Fruit fly (Drosophila melanogaster) whole organism, embryonic: Measurements from ENCODE around the gene CG14657.

ENCODE experiments used
- Atf-2 ChIP-seq: fragments of 200-800 bp; sonication (Bioruptor generic); optimal IDR thresholded peaks from 2 replicates; lab custom pipeline; 2016; ENCODE audit warnings: missing biosample characterization, missing genetic modification characterization
- Atf6 ChIP-seq: fragments of 200-800 bp; sonication (Bioruptor generic); IDR thresholded peaks from 2 replicates; pipeline ENCODE4 v1.3.6; 2022; ENCODE audit warnings: missing biosample characterization, missing genetic modification characterization
- CG1024 ChIP-seq: fragments of 200-800 bp; sonication (Bioruptor generic); IDR thresholded peaks from 2 replicates; pipeline ENCODE4 v1.3.6; 2022; ENCODE audit warnings: missing biosample characterization, missing genetic modification characterization
- CG11456 ChIP-seq: fragments of 200-800 bp; sonication (Bioruptor generic); IDR thresholded peaks from 3 replicates; pipeline ENCODE4 v1.3.6; 2022; ENCODE audit warnings: missing biosample characterization, missing genetic modification characterization
- CG11560 ChIP-seq: fragments of 200-800 bp; sonication (Bioruptor generic); IDR thresholded peaks from 3 replicates; pipeline ENCODE4 v1.3.6; 2022; ENCODE audit warnings: missing biosample characterization, missing genetic modification characterization
- CG12104 ChIP-seq: fragments of 200-800 bp; sonication (Bioruptor generic); optimal IDR thresholded peaks from 3 replicates; lab custom pipeline; 2016; ENCODE audit warnings: missing biosample characterization, missing genetic modification characterization
- CG1233 ChIP-seq: fragments of 200-800 bp; sonication (Bioruptor generic); optimal IDR thresholded peaks from 4 replicates; lab custom pipeline; 2018; ENCODE audit warnings: missing biosample characterization, mild to moderate bottlenecking, missing genetic modification characterization
- CG14050 ChIP-seq: fragments of 200-800 bp; sonication (Bioruptor generic); IDR thresholded peaks from 3 replicates; pipeline ENCODE4 v1.3.6; 2022; ENCODE audit warnings: missing biosample characterization, missing genetic modification characterization
- CG15011 ChIP-seq: fragments of 200-800 bp; sonication (Bioruptor generic); optimal IDR thresholded peaks from 3 replicates; lab custom pipeline; 2018; ENCODE audit warnings: missing biosample characterization, mild to moderate bottlenecking, missing genetic modification characterization
- CG15696 ChIP-seq: fragments of 200-800 bp; sonication (Bioruptor generic); optimal IDR thresholded peaks from 2 replicates; lab custom pipeline; 2019; ENCODE audit warnings: missing biosample characterization, mild to moderate bottlenecking, missing genetic modification characterization, moderate library complexity
- CG16779 ChIP-seq: fragments of 200-800 bp; sonication (Bioruptor generic); IDR thresholded peaks from 2 replicates; pipeline ENCODE4 v1.3.6; 2022; ENCODE audit warnings: missing biosample characterization, missing genetic modification characterization
- CG2875 ChIP-seq: fragments of 200-800 bp; sonication (Bioruptor generic); optimal IDR thresholded peaks from 2 replicates; lab custom pipeline; 2017; ENCODE audit warnings: missing biosample characterization, mild to moderate bottlenecking, missing genetic modification characterization, missing genetic modification reagents
- CG32767 ChIP-seq: fragments of 200-800 bp; sonication (Bioruptor generic); IDR thresholded peaks from 2 replicates; pipeline ENCODE4 v1.3.6; 2022; ENCODE audit warnings: missing biosample characterization, missing genetic modification characterization
- CG34224 ChIP-seq: fragments of 200-800 bp; sonication (Bioruptor generic); IDR thresholded peaks from 3 replicates; pipeline ENCODE4 v1.3.6; 2022; ENCODE audit warnings: missing biosample characterization, missing genetic modification characterization; ENCODE audit not compliant: partially characterized antibody
- CG4707 ChIP-seq: fragments of 200-800 bp; sonication (Bioruptor generic); optimal IDR thresholded peaks from 2 replicates; lab custom pipeline; 2018; ENCODE audit warnings: missing biosample characterization, mild to moderate bottlenecking, missing genetic modification characterization, moderate library complexity
- CG7271 ChIP-seq: fragments of 200-800 bp; sonication (Bioruptor generic); optimal IDR thresholded peaks from 2 replicates; lab custom pipeline; 2018; ENCODE audit warnings: missing biosample characterization, mild to moderate bottlenecking, missing genetic modification characterization, moderate library complexity
- CG7745 ChIP-seq: fragments of 200-800 bp; sonication (Bioruptor generic); optimal IDR thresholded peaks from 2 replicates; lab custom pipeline; 2018; ENCODE audit warnings: missing biosample characterization, mild to moderate bottlenecking, missing genetic modification characterization, moderate library complexity
- CG8281 ChIP-seq: fragments of 200-800 bp; sonication (Bioruptor generic); optimal IDR thresholded peaks from 2 replicates; lab custom pipeline; 2018; ENCODE audit warnings: missing biosample characterization, mild to moderate bottlenecking, missing genetic modification characterization, moderate library complexity
- CG8388 ChIP-seq: fragments of 200-800 bp; sonication (Bioruptor generic); optimal IDR thresholded peaks from 2 replicates; lab custom pipeline; 2019; ENCODE audit warnings: missing biosample characterization, mild to moderate bottlenecking, missing genetic modification characterization, moderate library complexity
- CG9727 ChIP-seq: fragments of 200-800 bp; sonication (Bioruptor generic); optimal IDR thresholded peaks from 3 replicates; lab custom pipeline; 2017; ENCODE audit warnings: missing biosample characterization, mild to moderate bottlenecking, missing genetic modification characterization
- Dp ChIP-seq: fragments of 200-800 bp; sonication (Bioruptor generic); optimal IDR thresholded peaks from 2 replicates; lab custom pipeline; 2018; ENCODE audit warnings: missing biosample characterization, mild to moderate bottlenecking, missing genetic modification characterization, moderate library complexity
- Dref ChIP-seq: fragments of 200-800 bp; sonication (Bioruptor generic); IDR thresholded peaks from 2 replicates; pipeline ENCODE4 v1.3.6; 2022; ENCODE audit warnings: missing biosample characterization, missing genetic modification characterization
- E2f1 ChIP-seq: fragments of 200-800 bp; sonication (Bioruptor generic); IDR thresholded peaks from 2 replicates; pipeline ENCODE4 v1.3.6; 2022; ENCODE audit warnings: missing biosample characterization, missing genetic modification characterization
- GATAe ChIP-seq: fragments of 200-800 bp; sonication (Bioruptor generic); conservative IDR thresholded peaks from 2 replicates; pipeline ENCODE4 v1.3.6; 2022; ENCODE audit warnings: missing biosample characterization, missing genetic modification characterization
- Gug ChIP-seq: fragments of 200-800 bp; sonication (Bioruptor generic); IDR thresholded peaks from 4 replicates; pipeline ENCODE4 v1.3.6; 2022; ENCODE audit warnings: missing biosample characterization, missing genetic modification characterization
- Hand ChIP-seq: fragments of 200-800 bp; sonication (Bioruptor generic); optimal IDR thresholded peaks from 2 replicates; lab custom pipeline; 2017; ENCODE audit warnings: mild to moderate bottlenecking, missing biosample characterization, missing genetic modification reagents, missing genetic modification characterization
- Lhr ChIP-seq: fragments of 200-800 bp; sonication (Bioruptor generic); optimal IDR thresholded peaks from 3 replicates; lab custom pipeline; 2017; ENCODE audit warnings: mild to moderate bottlenecking, missing biosample characterization, missing genetic modification reagents, missing genetic modification characterization
- Taf1 ChIP-seq: fragments of 200-800 bp; sonication (Bioruptor generic); IDR thresholded peaks from 2 replicates; pipeline ENCODE4 v1.3.6; 2022; ENCODE audit warnings: missing biosample characterization, missing genetic modification characterization
- Tbp ChIP-seq: fragments of >200 bp; optimal IDR thresholded peaks from 2 replicates; lab custom pipeline; 2018; ENCODE audit warnings: missing biosample characterization, missing genetic modification characterization
- Vsx1 ChIP-seq: fragments of 200-800 bp; sonication (Bioruptor generic); optimal IDR thresholded peaks from 2 replicates; lab custom pipeline; 2017; ENCODE audit warnings: missing biosample characterization, mild to moderate bottlenecking, missing genetic modification characterization, missing genetic modification reagents
- ac ChIP-seq: fragments of 200-800 bp; sonication (Bioruptor generic); optimal IDR thresholded peaks from 3 replicates; lab custom pipeline; 2017; ENCODE audit warnings: missing biosample characterization, mild to moderate bottlenecking, missing genetic modification characterization
- bab2 ChIP-seq: fragments of 200-800 bp; sonication (Bioruptor generic); optimal IDR thresholded peaks from 2 replicates; lab custom pipeline; 2016; ENCODE audit warnings: missing biosample characterization, missing genetic modification characterization
- chm ChIP-seq: fragments of 200-800 bp; sonication (Bioruptor generic); IDR thresholded peaks from 2 replicates; pipeline ENCODE4 v1.3.6; 2022; ENCODE audit warnings: missing biosample characterization, missing genetic modification characterization
- ci ChIP-seq: fragments of 200-800 bp; sonication (Bioruptor generic); IDR thresholded peaks from 3 replicates; pipeline ENCODE4 v1.3.6; 2022; ENCODE audit warnings: missing biosample characterization, missing genetic modification characterization
- disco-r ChIP-seq: fragments of 200-800 bp; sonication (Bioruptor generic); optimal IDR thresholded peaks from 2 replicates; lab custom pipeline; 2016; ENCODE audit warnings: missing biosample characterization, missing genetic modification characterization
- dysf ChIP-seq: fragments of 200-800 bp; sonication (Bioruptor generic); IDR thresholded peaks from 3 replicates; pipeline ENCODE4 v1.3.6; 2022; ENCODE audit warnings: missing biosample characterization, missing genetic modification characterization
- fu2 ChIP-seq: fragments of 200-800 bp; sonication (Bioruptor generic); optimal IDR thresholded peaks from 2 replicates; lab custom pipeline; 2016; ENCODE audit warnings: missing biosample characterization, missing genetic modification characterization
- gfzf ChIP-seq: fragments of 200-800 bp; sonication (Bioruptor generic); optimal IDR thresholded peaks from 2 replicates; lab custom pipeline; 2016; ENCODE audit warnings: missing biosample characterization, mild to moderate bottlenecking, missing genetic modification characterization, moderate library complexity
- hbn ChIP-seq: fragments of 200-800 bp; sonication (Bioruptor generic); IDR thresholded peaks from 2 replicates; pipeline ENCODE4 v1.3.6; 2022; ENCODE audit warnings: missing biosample characterization, missing genetic modification characterization; ENCODE audit not compliant: partially characterized antibody
- her ChIP-seq: fragments of 200-800 bp; sonication (Bioruptor generic); optimal IDR thresholded peaks from 2 replicates; lab custom pipeline; 2016; ENCODE audit warnings: missing biosample characterization, missing genetic modification characterization
- jing ChIP-seq: fragments of 200-800 bp; sonication (Bioruptor generic); optimal IDR thresholded peaks from 2 replicates; lab custom pipeline; 2018; ENCODE audit warnings: missing biosample characterization, mild to moderate bottlenecking, missing genetic modification characterization
- jumu ChIP-seq: fragments of 200-800 bp; sonication (Bioruptor generic); optimal IDR thresholded peaks from 3 replicates; lab custom pipeline; 2016; ENCODE audit warnings: missing biosample characterization, missing genetic modification characterization
- kay ChIP-seq: fragments of 200-800 bp; sonication (Bioruptor generic); optimal IDR thresholded peaks from 2 replicates; lab custom pipeline; 2016; ENCODE audit warnings: missing biosample characterization, missing genetic modification characterization
- pho ChIP-seq: fragments of 200-800 bp; sonication (Bioruptor generic); optimal IDR thresholded peaks from 2 replicates; lab custom pipeline; 2016; ENCODE audit warnings: missing biosample characterization, missing genetic modification characterization
- phol ChIP-seq: fragments of 200-800 bp; sonication (Bioruptor generic); optimal IDR thresholded peaks from 3 replicates; lab custom pipeline; 2018; ENCODE audit warnings: missing biosample characterization, mild to moderate bottlenecking, missing genetic modification characterization, moderate library complexity
- pita ChIP-seq: fragments of 200-800 bp; sonication (Bioruptor generic); optimal IDR thresholded peaks from 2 replicates; lab custom pipeline; 2017; ENCODE audit warnings: missing biosample characterization, mild to moderate bottlenecking, missing genetic modification characterization
- sens ChIP-seq: fragments of 200-800 bp; sonication (Bioruptor generic); peaks from one replicate; lab custom pipeline; 2016; ENCODE audit warnings: missing biosample characterization, missing genetic modification characterization
- trh ChIP-seq: fragments of 200-800 bp; sonication (Bioruptor generic); optimal IDR thresholded peaks from 2 replicates; lab custom pipeline; 2016; ENCODE audit warnings: missing biosample characterization, missing genetic modification characterization
- vnd ChIP-seq: fragments of 200-800 bp; sonication (Bioruptor generic); IDR thresholded peaks from 3 replicates; pipeline ENCODE4 v1.3.6; 2022; ENCODE audit warnings: missing biosample characterization, missing genetic modification characterization; ENCODE audit not compliant: partially characterized antibody
- wdn ChIP-seq: fragments of 200-800 bp; sonication (Bioruptor generic); IDR thresholded peaks from 2 replicates; pipeline ENCODE4 v1.3.6; 2022; ENCODE audit warnings: missing biosample characterization, missing genetic modification characterization
- z ChIP-seq: fragments of 200-800 bp; sonication (Bioruptor generic); IDR thresholded peaks from 3 replicates; pipeline ENCODE4 v1.3.6; 2022; ENCODE audit warnings: missing biosample characterization, missing genetic modification characterization

Gene CG14657

DNA sequence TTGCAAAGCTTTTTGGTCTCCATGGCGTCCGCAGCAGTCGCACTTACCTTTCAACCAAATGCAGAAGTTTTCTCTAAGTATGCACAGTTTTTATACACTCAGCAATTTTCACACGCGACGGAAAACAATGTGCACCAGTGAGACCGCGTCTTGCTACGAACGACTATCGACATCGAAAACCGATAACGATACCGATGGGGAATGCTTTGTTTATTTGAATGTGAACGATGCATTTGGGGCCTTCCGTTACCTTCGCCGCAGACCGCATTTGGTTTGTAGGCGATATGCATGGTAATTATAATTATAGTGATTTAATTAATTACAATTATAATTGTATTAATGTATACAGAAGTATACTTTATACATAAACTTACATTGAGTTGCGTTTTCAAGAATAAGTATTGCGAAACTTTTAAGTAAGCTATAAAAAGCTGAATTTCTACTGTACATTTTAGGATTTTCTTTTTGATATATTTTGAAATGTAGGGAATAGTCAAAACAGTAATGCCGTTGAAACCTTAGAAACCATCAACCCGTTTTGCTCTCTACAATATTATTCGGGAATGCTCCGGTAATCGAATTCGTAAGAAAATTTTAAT, 9.2 kb downstream of the CG14657 start, which contains the start of the genes Hus1-like and ctrip (continued):
- peak; percentile 33 for TF ChIP-seq phol
- TF ChIP-seq fu2 (GFP tag; lab: Kevin White, UChicago), result no peak
- TF ChIP-seq CG7745 (tag; lab: Kevin White, UChicago), result no peak
- TF ChIP-seq Tbp (GFP tag; lab: Kevin White, UChicago), result no peak
- TF ChIP-seq bab2 (GFP tag; lab: Kevin White, UChicago), result no peak
- TF ChIP-seq CG8388 (GFP tag; lab: Kevin White, UChicago), result no peak
- TF ChIP-seq Gug (GFP tag; lab: Robert Waterston, UW), result no peak; the same call in 3 of the 4 replicates
- peak; percentile 89 for TF ChIP-seq Dref (GFP tag; lab: Robert Waterston, UW)
- TF ChIP-seq pita (GFP tag; lab: Kevin White, UChicago), result no peak
- peak; percentile 54 for TF ChIP-seq CG34224 (GFP tag; lab: Robert Waterston, UW)
- TF ChIP-seq trh (GFP tag; lab: Kevin White, UChicago), result no peak
- no peak for TF ChIP-seq CG14050 (GFP tag; lab: Robert Waterston, UW)
- TF ChIP-seq CG1233 (GFP tag; lab: Kevin White, UChicago), result peak; percentile 2
- peak; percentile 8; the same call in 1 of the 2 replicates for TF ChIP-seq E2f1 (GFP tag; lab: Robert Waterston, UW)
- TF ChIP-seq jing (GFP tag; lab: Kevin White, UChicago), result no peak
- TF ChIP-seq dysf (GFP tag; lab: Robert Waterston, UW), result peak; percentile 32; the same call in 1 of the 3 replicates
- no peak for TF ChIP-seq CG8281 (tag; lab: Kevin White, UChicago)
- TF ChIP-seq CG15011 (GFP tag; lab: Kevin White, UChicago), result no peak
- TF ChIP-seq sens, result peak; percentile 35
- TF ChIP-seq CG7271 (tag; lab: Kevin White, UChicago), result no peak
- no peak for TF ChIP-seq CG32767 (GFP tag; lab: Robert Waterston, UW)
- TF ChIP-seq CG11560 (tag; lab: Robert Waterston, UW), result no peak
- TF ChIP-seq her (GFP tag; lab: Kevin White, UChicago), result no peak
- TF ChIP-seq CG9727 (GFP tag; lab: Kevin White, UChicago), result no peak
- TF ChIP-seq disco-r (GFP tag; lab: Kevin White, UChicago), result no peak
- TF ChIP-seq CG16779 (GFP tag; lab: Robert Waterston, UW), result no peak
- no peak for TF ChIP-seq CG4707
- no peak for TF ChIP-seq CG12104 (GFP tag; lab: Kevin White, UChicago)
- TF ChIP-seq kay (GFP tag; lab: Kevin White, UChicago), result no peak
- peak; percentile 17 for TF ChIP-seq Dp (GFP tag; lab: Kevin White, UChicago)
- 0 out of 3 replicates have a peak, but pooled peaks have one; percentile 29 for TF ChIP-seq ci (GFP tag; lab: Robert Waterston, UW)
- no peak for TF ChIP-seq Vsx1 (GFP tag; lab: Kevin White, UChicago)
- peak; percentile 39 for TF ChIP-seq gfzf (GFP tag; lab: Kevin White, UChicago)
- no peak for TF ChIP-seq Atf6 (GFP tag; lab: Robert Waterston, UW)
- no peak for TF ChIP-seq Atf-2 (GFP tag; lab: Kevin White, UChicago)
- TF ChIP-seq CG11456 (GFP tag; lab: Robert Waterston, UW), result peak; percentile 34; the same call in 1 of the 3 replicates
- TF ChIP-seq jumu (GFP tag; lab: Kevin White, UChicago), result no peak
- no peak for TF ChIP-seq Hand
- no peak for TF ChIP-seq wdn (GFP tag; lab: Robert Waterston, UW)
- peak; percentile 18 for TF ChIP-seq Lhr (GFP tag; lab: Kevin White, UChicago)
- TF ChIP-seq CG1024 (GFP tag; lab: Robert Waterston, UW), result peak; percentile 81
- no peak for TF ChIP-seq CG2875
- no peak for TF ChIP-seq pho (GFP tag; lab: Kevin White, UChicago)
- TF ChIP-seq z (GFP tag; lab: Robert Waterston, UW), result 0 out of 3 replicates have a peak, but pooled peaks have one; percentile 21
- peak; percentile 60; the same call in 2 of the 3 replicates for TF ChIP-seq vnd (GFP tag; lab: Robert Waterston, UW)
- no peak for TF ChIP-seq Taf1 (GFP tag; lab: Robert Waterston, UW)
- peak; percentile 66 for TF ChIP-seq chm
- TF ChIP-seq hbn (GFP tag; lab: Robert Waterston, UW), result peak; percentile 31; the same call in 1 of the 2 replicates
- peak; percentile 13 for TF ChIP-seq ac (GFP tag; lab: Kevin White, UChicago)
- no peak for TF ChIP-seq GATAe (GFP tag; lab: Robert Waterston, UW)
- no peak for TF ChIP-seq CG15696 (tag; lab: Kevin White, UChicago)
